Worm (Caenorhabditis elegans): ENCODE measurements around the gene M03E7.3.

ce11 chrV:5596391-5597030 is 18.3 kb upstream of the M03E7.3 start, which contains the start of gene zhit-1:
- TF ChIP-seq nhr-12 (tag; optimal IDR thresholded peaks at IDR 0.05) (no peak), elt-1 (tag; optimal IDR thresholded peaks at IDR 0.05) (no peak), nhr-23 (tag; optimal IDR thresholded peaks at IDR 0.05) (no peak), R02D3.7 (tag; optimal IDR thresholded peaks at IDR 0.05) (no peak), nhr-21 (tag; optimal IDR thresholded peaks at IDR 0.05) (no peak), lin-11 (tag; optimal IDR thresholded peaks at IDR 0.05) (no peak), nhr-237 (tag; optimal IDR thresholded peaks at IDR 0.05) (no peak), unc-62 (GFP tag; optimal IDR thresholded peaks at IDR 0.05) (no peak), nhr-10 (tag; optimal IDR thresholded peaks at IDR 0.05) (no peak)

Data from whole organism, L2 larva.